Fruit fly (Drosophila melanogaster): Measurements from ENCODE around the gene Coq3.

Coq3 gene

DNA sequence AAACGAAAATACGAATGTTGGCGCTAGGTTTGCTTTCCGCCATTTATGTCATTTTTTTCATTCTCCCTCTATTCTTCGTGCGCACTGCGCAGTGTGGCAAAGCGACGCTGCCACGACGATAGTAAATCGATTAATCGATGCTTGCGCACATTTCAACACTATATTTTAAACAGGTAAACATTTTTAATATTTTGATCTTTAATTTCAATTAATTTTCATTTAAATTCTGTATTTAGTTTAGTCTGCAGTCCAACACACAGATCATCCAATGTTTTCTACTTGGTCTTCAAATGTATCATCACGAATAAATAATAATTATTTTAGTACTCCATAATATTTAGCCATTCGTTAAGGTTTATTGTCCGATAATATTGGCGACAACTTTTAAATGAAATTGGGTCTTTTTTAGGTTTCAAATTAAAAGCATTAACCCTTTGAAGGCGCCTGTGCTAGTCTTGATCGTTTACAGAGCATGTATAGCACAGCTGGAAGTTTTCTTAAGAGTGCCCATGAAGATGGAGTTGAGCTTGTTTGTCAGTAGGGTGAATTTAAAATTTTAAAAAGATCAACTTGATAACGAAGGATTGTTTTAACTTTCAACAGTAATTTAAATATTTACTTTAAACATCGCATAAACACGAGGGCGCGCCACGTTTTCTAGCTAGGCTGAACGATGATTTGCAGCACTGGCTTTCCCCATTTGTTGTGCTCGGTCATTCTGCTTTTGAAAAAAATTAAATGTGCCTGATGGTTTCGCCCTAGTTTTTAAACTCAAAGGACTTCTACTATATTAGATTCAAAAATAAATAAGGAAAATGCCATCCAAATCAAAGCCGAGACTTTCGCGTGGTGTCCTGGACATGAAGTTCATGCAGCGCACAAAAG is 2.0 kb downstream of the Coq3 start, which contains the start of the genes Mpp6 and E2f2 (continued):
- TF ChIP-seq unc-4 (GFP tag; IDR thresholded peaks at IDR 0.05; ENCODE audit: partially characterized antibody) (peak; percentile 79), seq (GFP tag; IDR thresholded peaks at IDR 0.05) (0 out of 2 replicates have a peak, but pooled peaks have one; percentile 25), hbn (GFP tag; IDR thresholded peaks at IDR 0.05; ENCODE audit: partially characterized antibody) (peak; percentile 87), org-1 (GFP tag; optimal IDR thresholded peaks at IDR 0.05) (no peak), vnd (GFP tag; IDR thresholded peaks at IDR 0.05; ENCODE audit: partially characterized antibody) (peak; percentile 79), repo (GFP tag; optimal IDR thresholded peaks at IDR 0.05) (no peak), sna (GFP tag; IDR thresholded peaks at IDR 0.05; ENCODE audit: partially characterized antibody) (peak; percentile 63), Aef1 (GFP tag; IDR thresholded peaks at IDR 0.05) (peak; percentile 25; the same call in 1 of the 3 replicates), CG15696 (tag; optimal IDR thresholded peaks at IDR 0.05) (no peak), cg (GFP tag; optimal IDR thresholded peaks at IDR 0.05) (no peak), CG8089 (GFP tag; optimal IDR thresholded peaks at IDR 0.05) (no peak), Lpt (GFP tag; optimal IDR thresholded peaks at IDR 0.05) (no peak), pzg (GFP tag; optimal IDR thresholded peaks at IDR 0.05) (peak; percentile 78), dimm (GFP tag; IDR thresholded peaks at IDR 0.05) (no peak), CG7372 (GFP tag; IDR thresholded peaks at IDR 0.05) (no peak), CG3065 (GFP tag; optimal IDR thresholded peaks at IDR 0.05) (no peak), CG16813 (GFP tag; IDR thresholded peaks at IDR 0.05; ENCODE audit: partially characterized antibody) (peak; percentile 86), bowl (GFP tag; IDR thresholded peaks at IDR 0.05) (no peak), psq (GFP tag; optimal IDR thresholded peaks at IDR 0.05) (peak; percentile 95), Eip74EF (GFP tag; optimal IDR thresholded peaks at IDR 0.05) (no peak), Dll (GFP tag; IDR thresholded peaks at IDR 0.05; ENCODE audit: partially characterized antibody) (peak; percentile 84), Poxn (GFP tag; IDR thresholded peaks at IDR 0.05) (no peak), CG4820 (GFP tag; optimal IDR thresholded peaks at IDR 0.05) (no peak), Sox102F (GFP tag; optimal IDR thresholded peaks at IDR 0.05) (no peak), CG4707 (GFP tag; optimal IDR thresholded peaks at IDR 0.05) (no peak), CG17361 (GFP tag; IDR thresholded peaks at IDR 0.05) (peak; percentile 50; the same call in 2 of the 3 replicates), lilli (GFP tag; optimal IDR thresholded peaks at IDR 0.05) (peak; percentile 9), CG6272 (GFP tag; IDR thresholded peaks at IDR 0.05) (peak; percentile 50; the same call in 1 of the 2 replicates), lov (optimal IDR thresholded peaks at IDR 0.05) (no peak), lov (GFP tag; IDR thresholded peaks at IDR 0.05) (no peak), CG33557 (GFP tag; optimal IDR thresholded peaks at IDR 0.05) (peak; percentile 3), Opbp (GFP tag; IDR thresholded peaks at IDR 0.05; ENCODE audit: partially characterized antibody) (peak; percentile 91), Antp (GFP tag; optimal IDR thresholded peaks at IDR 0.05) (peak; percentile 28), CG6689 (GFP tag; IDR thresholded peaks at IDR 0.05) (0 out of 2 replicates have a peak, but pooled peaks have one; percentile 20), inv (GFP tag; IDR thresholded peaks at IDR 0.05; ENCODE audit: partially characterized antibody) (peak; percentile 78), CG8765 (GFP tag; IDR thresholded peaks at IDR 0.05) (no peak), CG7963 (GFP tag; IDR thresholded peaks at IDR 0.05; ENCODE audit: partially characterized antibody) (peak; percentile 88), Blimp-1 (GFP tag; optimal IDR thresholded peaks at IDR 0.05) (no peak), D19B (GFP tag; optimal IDR thresholded peaks at IDR 0.05) (no peak), bsh (GFP tag; optimal IDR thresholded peaks at IDR 0.05) (no peak), CG31388 (GFP tag; optimal IDR thresholded peaks at IDR 0.05) (no peak), Hr39 (optimal IDR thresholded peaks at IDR 0.05) (no peak), CG8944 (GFP tag; optimal IDR thresholded peaks at IDR 0.05) (no peak), danr (GFP tag; IDR thresholded peaks at IDR 0.05) (no peak), crol (GFP tag; IDR thresholded peaks at IDR 0.05) (no peak), wek (GFP tag; optimal IDR thresholded peaks at IDR 0.05) (no peak), CG7928 (GFP tag; optimal IDR thresholded peaks at IDR 0.05) (no peak), usp (GFP tag; optimal IDR thresholded peaks at IDR 0.05) (no peak), Mad (GFP tag; optimal IDR thresholded peaks at IDR 0.05) (peak; percentile 23)

Measured in whole organism, embryonic.